Fruit fly (Drosophila melanogaster) whole organism, embryonic: Measurements from ENCODE around the gene Tlk.
A peak's percentile ranks its signal among the peaks of the same experiment; 100 is the strongest.

Source experiments
- B-H1 ChIP-seq: fragments of 200-800 bp; sonication (Bioruptor generic); IDR thresholded peaks from 3 replicates; pipeline ENCODE4 v1.3.6; 2022; ENCODE audit warnings: missing biosample characterization, missing genetic modification characterization
- CG10979 ChIP-seq: fragments of 200-800 bp; sonication (Bioruptor generic); optimal IDR thresholded peaks from 2 replicates; lab custom pipeline; 2018; ENCODE audit warnings: missing biosample characterization, mild to moderate bottlenecking, missing genetic modification characterization, moderate library complexity
- CG14667 ChIP-seq: fragments of 200-800 bp; sonication (Bioruptor generic); IDR thresholded peaks from 2 replicates; pipeline ENCODE4 v1.3.6; 2022; ENCODE audit warnings: missing biosample characterization, missing genetic modification characterization
- CG1603 ChIP-seq: fragments of 200-800 bp; sonication (Bioruptor generic); optimal IDR thresholded peaks from 2 replicates; lab custom pipeline; 2019; ENCODE audit warnings: missing biosample characterization, mild to moderate bottlenecking, missing genetic modification characterization, moderate library complexity
- CG17802 ChIP-seq: fragments of 200-800 bp; sonication (Bioruptor generic); optimal IDR thresholded peaks from 2 replicates; lab custom pipeline; 2018; ENCODE audit warnings: missing biosample characterization, mild to moderate bottlenecking, missing genetic modification characterization, moderate library complexity
- CG33557 ChIP-seq: fragments of 200-800 bp; sonication (Bioruptor generic); optimal IDR thresholded peaks from 2 replicates; lab custom pipeline; 2019; ENCODE audit warnings: missing biosample characterization, mild to moderate bottlenecking, missing genetic modification characterization, moderate library complexity
- CG34422 ChIP-seq: fragments of 200-800 bp; sonication (Bioruptor generic); IDR thresholded peaks from 3 replicates; pipeline ENCODE4 v1.3.6; 2022; ENCODE audit warnings: missing biosample characterization, missing genetic modification characterization
- CG4424 ChIP-seq: fragments of 200-800 bp; sonication (Bioruptor generic); optimal IDR thresholded peaks from 3 replicates; lab custom pipeline; 2016; ENCODE audit warnings: missing biosample characterization, missing genetic modification characterization
- CG4854 ChIP-seq: fragments of 200-800 bp; sonication (Bioruptor generic); optimal IDR thresholded peaks from 2 replicates; lab custom pipeline; 2016; ENCODE audit warnings: missing biosample characterization, missing genetic modification characterization, inconsistent platforms
- CG7357 ChIP-seq: fragments of 200-800 bp; sonication (Bioruptor generic); IDR thresholded peaks from 3 replicates; pipeline ENCODE4 v1.3.6; 2022; ENCODE audit warnings: missing biosample characterization, missing genetic modification characterization
- CG7839 ChIP-seq: fragments of 200-800 bp; sonication (Bioruptor generic); optimal IDR thresholded peaks from 3 replicates; lab custom pipeline; 2018; ENCODE audit warnings: missing biosample characterization, mild to moderate bottlenecking, missing genetic modification characterization, moderate library complexity
- Dbx ChIP-seq: fragments of 200-800 bp; sonication (Bioruptor generic); IDR thresholded peaks from 3 replicates; pipeline ENCODE4 v1.3.6; 2022; ENCODE audit warnings: missing biosample characterization, missing genetic modification characterization
- H15 ChIP-seq: fragments of 200-800 bp; sonication (Bioruptor generic); IDR thresholded peaks from 3 replicates; pipeline ENCODE4 v1.3.6; 2022; ENCODE audit warnings: missing biosample characterization, missing genetic modification characterization
- Hmr ChIP-seq: fragments of 200-800 bp; sonication (Bioruptor generic); optimal IDR thresholded peaks from 3 replicates; lab custom pipeline; 2017; ENCODE audit warnings: mild to moderate bottlenecking, missing biosample characterization, missing genetic modification reagents, missing genetic modification characterization
- MESR4 ChIP-seq: fragments of 200-800 bp; sonication (Bioruptor generic); optimal IDR thresholded peaks from 2 replicates; lab custom pipeline; 2018; ENCODE audit warnings: missing biosample characterization, mild to moderate bottlenecking, missing genetic modification characterization, moderate library complexity
- MTF-1 ChIP-seq: fragments of 200-800 bp; sonication (Bioruptor generic); optimal IDR thresholded peaks from 2 replicates; lab custom pipeline; 2018; ENCODE audit warnings: missing biosample characterization, mild to moderate bottlenecking, missing genetic modification characterization, borderline replicate concordance
- Max ChIP-seq: fragments of 200-800 bp; sonication (Bioruptor generic); optimal IDR thresholded peaks from 2 replicates; lab custom pipeline; 2016; ENCODE audit warnings: missing biosample characterization, mild to moderate bottlenecking, missing genetic modification characterization
- Myb ChIP-seq: fragments of 200-800 bp; sonication (Bioruptor generic); optimal IDR thresholded peaks from 2 replicates; lab custom pipeline; 2016; ENCODE audit warnings: missing biosample characterization, missing genetic modification characterization
- Stat92E ChIP-seq, 3 experiments: fragments of >200 bp in 2 of 3; fragments of 200-800 bp in 1 of 3; sonication (Bioruptor generic) in 1 of 3; optimal IDR thresholded peaks; 2 replicates each; lab custom pipeline; 2017 to 2019; ENCODE audit warnings: missing biosample characterization in 3 of 3, missing genetic modification characterization in 3 of 3, mild to moderate bottlenecking in 1 of 3, moderate library complexity in 1 of 3
- Vsx1 ChIP-seq: fragments of 200-800 bp; sonication (Bioruptor generic); optimal IDR thresholded peaks from 2 replicates; lab custom pipeline; 2017; ENCODE audit warnings: missing biosample characterization, mild to moderate bottlenecking, missing genetic modification characterization, missing genetic modification reagents
- abd-A ChIP-seq: fragments of 200-800 bp; sonication (Bioruptor generic); optimal IDR thresholded peaks from 3 replicates; lab custom pipeline; 2019; ENCODE audit warnings: missing biosample characterization, mild to moderate bottlenecking, missing genetic modification characterization, moderate library complexity
- bsh ChIP-seq, 2 experiments: fragments of 200-800 bp; sonication (Bioruptor generic); optimal IDR thresholded peaks; 2 replicates each; lab custom pipeline; 2017 to 2018; ENCODE audit warnings: mild to moderate bottlenecking in 2 of 2, missing biosample characterization in 2 of 2, missing genetic modification characterization in 2 of 2, moderate library complexity in 1 of 2
- ci ChIP-seq: fragments of 200-800 bp; sonication (Bioruptor generic); IDR thresholded peaks from 3 replicates; pipeline ENCODE4 v1.3.6; 2022; ENCODE audit warnings: missing biosample characterization, missing genetic modification characterization
- crc ChIP-seq: fragments of 200-800 bp; sonication (Bioruptor generic); optimal IDR thresholded peaks from 2 replicates; lab custom pipeline; 2016; ENCODE audit warnings: missing biosample characterization, missing genetic modification characterization
- danr ChIP-seq: fragments of 200-800 bp; sonication (Bioruptor generic); IDR thresholded peaks from 2 replicates; pipeline ENCODE4 v1.3.6; 2022; ENCODE audit warnings: missing biosample characterization, missing genetic modification characterization
- dmrt99B ChIP-seq: fragments of 200-800 bp; sonication (Bioruptor generic); optimal IDR thresholded peaks from 2 replicates; lab custom pipeline; 2018; ENCODE audit warnings: missing biosample characterization, mild to moderate bottlenecking, missing genetic modification characterization, moderate library complexity
- dpn ChIP-seq, 2 experiments: fragments of 200-800 bp; sonication (Bioruptor generic); optimal IDR thresholded peaks; 3 replicates each; lab custom pipeline; 2016; ENCODE audit warnings: missing biosample characterization in 2 of 2, missing genetic modification characterization in 2 of 2
- en ChIP-seq: fragments of 200-800 bp; sonication (Bioruptor generic); optimal IDR thresholded peaks from 2 replicates; lab custom pipeline; 2016; ENCODE audit warnings: missing biosample characterization, missing genetic modification characterization
- h ChIP-seq: fragments of >200 bp; optimal IDR thresholded peaks from 2 replicates; lab custom pipeline; 2017
- kah ChIP-seq: fragments of 200-800 bp; sonication (Bioruptor generic); optimal IDR thresholded peaks from 2 replicates; lab custom pipeline; 2018; ENCODE audit warnings: missing biosample characterization, mild to moderate bottlenecking, missing genetic modification characterization
- ken ChIP-seq: fragments of 200-800 bp; sonication (Bioruptor generic); IDR thresholded peaks from 3 replicates; pipeline ENCODE4 v1.3.6; 2022; ENCODE audit warnings: missing biosample characterization, missing genetic modification characterization
- lola ChIP-seq, 3 experiments: fragments of >200 bp in 2 of 3; fragments of 200-800 bp in 1 of 3; sonication (Bioruptor generic) in 1 of 3; optimal IDR thresholded peaks; 2 replicates each; lab custom pipeline; 2017 to 2019; ENCODE audit warnings: missing biosample characterization in 3 of 3, missing genetic modification characterization in 3 of 3, mild to moderate bottlenecking in 1 of 3, moderate library complexity in 1 of 3
- lov ChIP-seq, 2 experiments: fragments of 200-800 bp in 1 of 2; fragments of >200 bp in 1 of 2; sonication (Bioruptor generic) in 1 of 2; IDR thresholded peaks in 1 of 2; optimal IDR thresholded peaks in 1 of 2; 2 replicates in 1 of 2; 3 replicates in 1 of 2; pipeline versions ENCODE4 v1.3.6 to Lab custom; 2017 to 2022; ENCODE audit warnings: missing biosample characterization in 1 of 2, missing genetic modification characterization in 1 of 2
- luna ChIP-seq: fragments of 200-800 bp; sonication (Bioruptor generic); optimal IDR thresholded peaks from 2 replicates; lab custom pipeline; 2016; ENCODE audit warnings: missing biosample characterization, missing genetic modification characterization
- mld ChIP-seq: fragments of 200-800 bp; sonication (Bioruptor generic); IDR thresholded peaks from 3 replicates; pipeline ENCODE4 v1.3.6; 2022; ENCODE audit warnings: missing biosample characterization, missing genetic modification characterization; ENCODE audit not compliant: partially characterized antibody
- pita ChIP-seq: fragments of 200-800 bp; sonication (Bioruptor generic); optimal IDR thresholded peaks from 2 replicates; lab custom pipeline; 2017; ENCODE audit warnings: missing biosample characterization, mild to moderate bottlenecking, missing genetic modification characterization
- ranshi ChIP-seq: fragments of 200-800 bp; sonication (Bioruptor generic); IDR thresholded peaks from 2 replicates; pipeline ENCODE4 v1.3.6; 2022; ENCODE audit warnings: missing biosample characterization, missing genetic modification characterization
- repo ChIP-seq: fragments of 200-800 bp; sonication (Bioruptor generic); optimal IDR thresholded peaks from 2 replicates; lab custom pipeline; 2016; ENCODE audit warnings: missing biosample characterization, missing genetic modification characterization
- shn ChIP-seq: fragments of 200-800 bp; sonication (Bioruptor generic); optimal IDR thresholded peaks from 3 replicates; lab custom pipeline; 2016; ENCODE audit warnings: missing biosample characterization, missing genetic modification characterization
- sima ChIP-seq: fragments of 200-800 bp; sonication (Bioruptor generic); optimal IDR thresholded peaks from 2 replicates; lab custom pipeline; 2016; ENCODE audit warnings: missing biosample characterization, missing genetic modification characterization
- slou ChIP-seq: fragments of 200-800 bp; sonication (Bioruptor generic); optimal IDR thresholded peaks from 3 replicates; lab custom pipeline; 2016; ENCODE audit warnings: missing biosample characterization, missing genetic modification characterization
- sob ChIP-seq: fragments of 200-800 bp; sonication (Bioruptor generic); IDR thresholded peaks from 2 replicates; pipeline ENCODE4 v1.3.6; 2022; ENCODE audit warnings: missing biosample characterization, missing genetic modification characterization
- tgo ChIP-seq: fragments of 200-800 bp; sonication (Bioruptor generic); IDR thresholded peaks from 3 replicates; pipeline ENCODE4 v1.3.6; 2022; ENCODE audit warnings: missing biosample characterization, missing genetic modification characterization
- z ChIP-seq: fragments of 200-800 bp; sonication (Bioruptor generic); IDR thresholded peaks from 3 replicates; pipeline ENCODE4 v1.3.6; 2022; ENCODE audit warnings: missing biosample characterization, missing genetic modification characterization

Tlk gene

dm6 chrX:3714020-3714419 lies 5.8 kb upstream of the Tlk start (continued):
- TF ChIP-seq mld (GFP tag; lab: Robert Waterston, UW) (no peak), h (no peak), Myb (no peak), crc (peak; percentile 20), kah (GFP tag; lab: Kevin White, UChicago) (no peak), Stat92E (GFP tag; optimal IDR thresholded peaks at IDR 0.05; lab: Kevin White, UChicago) (no peak), CG4424 (GFP tag; lab: Kevin White, UChicago) (no peak), luna (GFP tag; lab: Kevin White, UChicago) (no peak), MTF-1 (GFP tag; lab: Kevin White, UChicago) (no peak), abd-A (no peak), ken (GFP tag; lab: Robert Waterston, UW) (peak; percentile 60; the same call in 1 of the 3 replicates), Vsx1 (no peak), CG33557 (no peak), ci (no peak), H15 (no peak), CG1603 (peak; percentile 54), danr (GFP tag; lab: Robert Waterston, UW) (no peak), dmrt99B (tag; lab: Kevin White, UChicago) (peak; percentile 75), z (GFP tag; lab: Robert Waterston, UW) (no peak), CG7357 (GFP tag; lab: Robert Waterston, UW) (peak; percentile 36; the same call in 1 of the 3 replicates), CG4854 (no peak), en (no peak), CG7839 (peak; percentile 62), tgo (GFP tag; lab: Robert Waterston, UW) (no peak), CG10979 (peak; percentile 20), sima (no peak), shn (GFP tag; lab: Kevin White, UChicago) (no peak), MESR4 (no peak), dpn (GFP tag; optimal IDR thresholded peaks at IDR 0.05; lab: Kevin White, UChicago) (peak; percentile 37 to 62), CG17802 (tag; lab: Kevin White, UChicago) (no peak), Dbx (0 out of 3 replicates have a peak, but pooled peaks have one; percentile 20), CG34422 (GFP tag; lab: Robert Waterston, UW) (no peak), Hmr (GFP tag; lab: Kevin White, UChicago) (peak; percentile 34), sob (GFP tag; lab: Robert Waterston, UW) (no peak), lola (GFP tag; optimal IDR thresholded peaks at IDR 0.05; lab: Kevin White, UChicago) (no peak), CG14667 (GFP tag; lab: Robert Waterston, UW) (no peak), bsh (GFP tag; optimal IDR thresholded peaks at IDR 0.05; lab: Kevin White, UChicago) (peak in 1 of 2 experiments; percentile 46), pita (GFP tag; lab: Kevin White, UChicago) (no peak), Max (GFP tag; lab: Kevin White, UChicago) (no peak), ranshi (GFP tag; lab: Robert Waterston, UW) (no peak), lov (optimal IDR thresholded peaks at IDR 0.05; lab: Kevin White, UChicago) (no peak), lov (GFP tag; IDR thresholded peaks at IDR 0.05; lab: Robert Waterston, UW) (no peak), slou (no peak), B-H1 (GFP tag; lab: Robert Waterston, UW) (peak; percentile 20; the same call in 1 of the 3 replicates), repo (no peak)
